Worm (Caenorhabditis elegans): ENCODE results near the gene anmt-3.

DNA sequence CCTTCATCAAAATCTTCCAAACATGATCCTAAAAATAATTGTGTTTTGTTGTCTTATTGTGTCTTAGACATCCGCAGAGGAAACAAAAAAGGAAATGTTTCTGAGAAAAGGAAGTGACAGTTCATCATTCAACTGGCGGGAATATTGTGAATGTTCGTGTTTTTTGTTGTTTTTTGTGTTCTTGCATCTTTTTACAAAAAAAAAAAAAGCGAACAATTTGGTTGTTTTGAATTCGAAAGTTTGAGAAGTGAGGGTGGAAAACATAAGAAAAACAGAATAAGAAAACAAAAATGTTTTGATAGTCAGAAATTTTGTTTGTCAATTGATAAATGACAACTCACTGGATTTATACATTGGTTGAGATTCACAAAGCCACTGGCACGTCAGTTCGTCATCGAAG is 48.5 kb downstream of the anmt-3 start:
- TF ChIP-seq aly-1 (tag; optimal IDR thresholded peaks at IDR 0.05) (no peak), scrt-1 (GFP tag; IDR thresholded peaks at IDR 0.05) (no peak), hmbx-1 (tag; optimal IDR thresholded peaks at IDR 0.05) (no peak), sea-1 (GFP tag; conservative IDR thresholded peaks at IDR 0.05) (no peak), flt-1 (GFP tag; IDR thresholded peaks at IDR 0.05) (no peak), ceh-36 (tag; optimal IDR thresholded peaks at IDR 0.05) (no peak), ama-1 (optimal IDR thresholded peaks at IDR 0.05) (no peak)
